Worm (Caenorhabditis elegans) whole organism, midembryonic: ENCODE data around the gene lis-1.

Experiments
- flt-1 ChIP-seq: fragments of 200-800 bp; sonication (Bioruptor generic); IDR thresholded peaks from 2 replicates; pipeline ENCODE4 v1.3.6; 2022; ENCODE audit warnings: missing genetic modification characterization, missing compliant biosample characterization
- klf-2 ChIP-seq: fragments of 200-800 bp; sonication (Bioruptor generic); conservative IDR thresholded peaks from 2 replicates; pipeline ENCODE4 v1.3.6; 2022; ENCODE audit warnings: missing genetic modification reagents, missing genetic modification characterization, missing compliant biosample characterization
- med-1 ChIP-seq: sonication (generic microtip); optimal IDR thresholded peaks from 2 replicates; lab custom pipeline; 2017; ENCODE audit warnings: missing genetic modification characterization, mild to moderate bottlenecking, missing compliant biosample characterization, antibody characterized with exemption, missing genetic modification reagents; ENCODE audit not compliant: insufficient read depth
- ref-1 ChIP-seq: fragments of 200-800 bp; sonication (Bioruptor generic); conservative IDR thresholded peaks from 2 replicates; pipeline ENCODE4 v1.3.6; 2022; ENCODE audit warnings: missing genetic modification reagents, missing genetic modification characterization, missing compliant biosample characterization

ce11 chrIII:13381684-13382083 lies 5.2 kb upstream of the lis-1 start:
- TF ChIP-seq klf-2 (GFP tag; lab: Robert Waterston, UW) = no peak
- no peak for TF ChIP-seq flt-1 (GFP tag; lab: Robert Waterston, UW)
- TF ChIP-seq ref-1 (GFP tag; lab: Robert Waterston, UW) = no peak
- no peak for TF ChIP-seq med-1 (GFP tag; lab: Kevin White, UChicago)
